Fruit fly (Drosophila melanogaster): ENCODE results near the gene rump.

The rump gene

DNA sequence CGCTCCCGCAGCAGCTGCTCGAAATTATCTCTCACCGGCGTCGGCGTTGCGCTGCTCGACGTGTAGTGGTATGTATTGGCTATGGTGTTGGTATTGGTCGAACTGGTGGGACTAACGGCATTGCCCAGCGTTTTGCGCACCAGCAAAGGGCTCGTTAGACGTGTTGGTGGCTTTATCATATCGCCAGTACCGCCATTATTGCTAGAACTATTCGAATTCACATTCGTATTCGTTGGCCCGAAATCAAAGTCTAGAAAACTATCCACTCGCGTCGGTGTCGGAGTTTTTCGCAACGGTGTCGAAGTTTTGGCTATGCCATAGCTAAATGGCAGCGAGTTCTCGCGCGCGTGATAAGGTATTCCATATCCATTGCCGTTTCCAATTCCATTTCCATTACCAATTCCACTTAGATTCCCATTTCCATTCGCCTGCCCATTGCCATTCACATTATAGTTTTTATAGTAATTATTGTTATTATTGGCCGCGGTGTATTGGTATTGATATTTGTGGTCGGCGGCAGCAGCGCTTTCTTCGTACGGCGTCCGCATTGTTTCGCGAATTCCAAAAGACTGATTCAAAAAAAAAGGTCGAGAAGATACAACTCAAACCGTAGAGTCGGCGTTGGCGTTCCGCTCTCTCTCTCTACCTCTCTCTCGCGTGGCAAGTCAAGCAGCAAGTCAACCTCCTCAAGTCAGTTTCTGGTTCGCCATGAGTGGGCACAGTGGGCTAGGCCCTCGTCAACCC is 22.5 kb upstream of the rump start, which contains the start of gene by:
Gene by (minus strand): TSS at position 575 of the 744 bp plus-strand sequence.
- TF ChIP-seq noc (tag; optimal IDR thresholded peaks at IDR 0.05): no peak

DNA sequence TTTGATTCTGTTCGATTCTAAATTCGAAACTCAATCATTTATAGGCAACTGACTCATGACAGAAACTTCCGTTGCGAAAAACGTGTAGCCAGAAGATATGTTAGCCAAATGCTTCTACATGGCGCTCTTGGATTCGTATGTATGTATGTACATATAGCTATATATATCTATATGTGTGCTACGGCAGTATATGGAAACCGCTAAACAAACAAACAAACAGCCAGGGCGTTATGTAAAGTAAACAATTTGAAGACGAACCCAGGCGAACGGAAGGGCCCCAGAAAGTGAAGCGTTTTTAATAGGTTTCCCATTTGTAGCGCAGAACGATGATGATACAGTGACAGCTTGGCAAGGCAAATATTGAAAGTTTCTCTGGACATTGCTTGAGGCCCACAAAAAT is 19.8 kb upstream of the rump start:
- no peak for TF ChIP-seq noc (tag; optimal IDR thresholded peaks at IDR 0.05)

DNA sequence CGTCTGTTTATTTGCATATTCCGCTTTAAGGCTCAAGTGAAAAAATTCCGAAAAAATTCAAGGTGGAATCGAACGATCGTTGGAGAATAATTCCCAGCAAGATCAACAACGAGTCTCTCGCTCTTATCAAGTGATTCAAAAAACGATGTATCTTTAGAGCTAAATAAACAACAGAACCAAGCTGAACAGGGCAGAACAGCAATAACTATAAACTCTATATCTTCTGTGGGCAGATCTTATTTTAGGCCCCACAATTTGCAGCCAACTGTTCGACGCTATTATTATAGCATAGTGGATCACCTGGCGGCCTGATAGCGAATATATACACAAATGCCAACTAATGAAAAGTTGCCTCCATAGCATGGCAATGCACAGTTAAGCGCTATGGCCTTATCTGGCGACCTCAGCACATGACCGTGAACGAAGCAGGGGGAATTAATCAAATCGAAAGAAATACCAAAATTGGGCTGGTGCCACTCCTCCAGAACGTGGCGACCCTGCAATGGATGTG is 19.3 kb upstream of the rump start:
- TF ChIP-seq noc (tag; optimal IDR thresholded peaks at IDR 0.05): no peak

DNA sequence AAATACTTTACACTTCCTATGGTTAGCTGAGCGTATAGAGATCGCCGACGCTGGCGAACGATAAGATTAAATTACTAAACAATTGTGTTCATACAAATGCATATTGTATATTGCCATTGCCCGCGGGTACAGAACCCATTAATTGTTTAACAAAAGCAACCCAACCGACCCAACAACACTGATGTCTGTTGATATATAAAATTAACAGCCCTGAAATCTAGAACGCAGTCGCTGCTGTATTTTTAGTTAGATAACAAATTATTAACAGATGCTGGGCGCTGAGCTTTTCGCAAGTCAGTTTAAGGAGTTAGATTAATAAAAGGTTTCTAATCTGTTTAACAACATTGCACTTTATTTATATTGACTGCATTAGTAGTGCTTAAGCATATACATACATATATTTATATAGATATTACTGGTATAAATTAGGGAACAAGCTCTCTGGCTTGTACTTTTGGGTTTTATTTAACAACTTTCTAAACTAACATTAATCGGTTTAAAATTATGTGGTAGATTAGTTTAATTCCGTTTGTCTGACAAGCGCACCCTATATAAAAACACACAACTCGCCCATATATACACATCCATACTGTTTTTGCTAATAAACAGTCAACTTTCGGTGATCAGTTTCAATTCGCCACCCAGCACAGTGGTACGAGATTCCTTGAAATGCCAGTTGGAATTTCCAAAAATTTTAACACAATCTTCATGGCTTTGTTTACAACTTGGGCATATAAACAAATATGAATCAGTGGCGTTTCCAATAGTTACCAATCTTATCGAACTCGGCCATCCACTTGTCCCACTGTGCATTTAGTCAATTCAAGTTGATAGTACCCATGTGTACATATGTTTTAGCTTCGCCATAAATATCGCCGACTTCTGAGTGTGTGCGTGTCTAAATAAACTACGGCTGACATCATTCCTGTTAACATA is 18.1 kb upstream of the rump start:
- TF ChIP-seq noc (tag; optimal IDR thresholded peaks at IDR 0.05): peak; percentile 96

DNA sequence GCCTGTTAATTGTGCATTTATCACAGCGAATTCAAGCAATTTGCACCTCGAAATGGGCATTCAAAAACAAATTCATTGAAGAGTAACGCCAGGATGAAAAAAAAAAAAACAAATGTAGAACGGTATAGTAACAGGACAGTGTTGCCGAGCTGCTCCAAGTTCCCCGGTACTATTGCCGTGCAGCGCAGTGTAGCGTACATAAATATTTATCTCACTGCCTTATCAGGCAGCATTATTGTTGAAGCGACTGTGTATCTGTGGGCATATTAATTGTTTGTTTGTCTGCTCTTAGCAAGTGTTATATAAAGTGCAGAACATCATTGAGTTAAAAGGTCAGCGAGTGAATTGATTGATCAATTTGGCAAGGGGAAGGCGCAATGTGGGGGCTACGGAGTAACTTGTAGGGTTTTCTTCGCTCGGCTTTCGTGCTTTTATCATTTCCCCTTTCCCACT is 6.3 kb upstream of the rump start:
- TF ChIP-seq noc (tag; optimal IDR thresholded peaks at IDR 0.05): no peak

DNA sequence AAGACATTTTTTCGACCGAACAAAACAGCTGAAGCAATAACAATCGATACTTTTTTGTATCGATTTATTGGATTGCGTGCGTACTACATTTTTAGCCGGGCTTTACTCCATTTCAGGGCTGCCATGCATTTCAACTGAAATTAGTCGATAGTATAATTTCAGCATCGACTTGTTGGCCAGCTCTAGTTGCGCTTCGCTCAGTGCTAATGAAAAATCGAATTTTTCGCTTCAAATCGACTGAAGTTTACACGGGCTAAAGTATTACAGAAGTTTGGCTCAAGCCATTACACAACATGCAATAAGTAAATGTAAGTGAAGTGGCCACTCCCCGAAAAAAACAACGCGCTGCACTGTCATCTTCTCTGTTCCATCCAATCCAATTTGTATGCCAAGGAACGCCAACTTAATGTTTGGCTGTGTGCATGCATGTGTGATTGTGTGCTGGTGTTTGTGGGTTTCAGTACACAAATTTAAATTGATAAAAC is 5.8 kb upstream of the rump start, which contains the start of the genes mRpL47, CG8176 and Kdm3:
Gene mRpL47 (minus strand): TSS at position 49 of the 485 bp plus-strand sequence.
Gene CG8176 (plus strand): TSS at position 148 of the 485 bp plus-strand sequence.
Gene Kdm3 (plus strand): TSS at position 148 of the 485 bp plus-strand sequence.
- peak; percentile 42 for TF ChIP-seq noc (tag; optimal IDR thresholded peaks at IDR 0.05)

DNA sequence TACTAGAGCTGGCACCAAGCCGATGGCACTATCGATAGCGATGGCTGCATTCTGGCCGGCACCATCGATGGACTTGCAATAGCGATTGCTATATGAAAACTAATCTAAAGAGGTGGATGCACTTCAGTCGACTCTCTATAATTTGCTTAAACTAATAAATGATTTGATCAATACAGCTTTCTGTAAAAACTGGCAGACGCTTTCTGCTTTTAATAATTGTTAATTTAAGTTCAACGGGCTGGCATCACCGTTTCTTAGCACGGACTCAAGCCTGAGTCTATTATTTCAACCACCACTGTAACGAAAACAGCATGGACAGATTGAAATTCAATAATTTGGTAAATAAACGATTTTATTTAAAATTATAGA is 2.9 kb upstream of the rump start, which contains the start of the genes Ras85D and Rlb1:
Gene Ras85D (minus strand): TSS at position 16 of the 369 bp plus-strand sequence.
Gene Rlb1 (plus strand): TSS at position 276 of the 369 bp plus-strand sequence.
- TF ChIP-seq noc (tag; optimal IDR thresholded peaks at IDR 0.05): peak; percentile 75

DNA sequence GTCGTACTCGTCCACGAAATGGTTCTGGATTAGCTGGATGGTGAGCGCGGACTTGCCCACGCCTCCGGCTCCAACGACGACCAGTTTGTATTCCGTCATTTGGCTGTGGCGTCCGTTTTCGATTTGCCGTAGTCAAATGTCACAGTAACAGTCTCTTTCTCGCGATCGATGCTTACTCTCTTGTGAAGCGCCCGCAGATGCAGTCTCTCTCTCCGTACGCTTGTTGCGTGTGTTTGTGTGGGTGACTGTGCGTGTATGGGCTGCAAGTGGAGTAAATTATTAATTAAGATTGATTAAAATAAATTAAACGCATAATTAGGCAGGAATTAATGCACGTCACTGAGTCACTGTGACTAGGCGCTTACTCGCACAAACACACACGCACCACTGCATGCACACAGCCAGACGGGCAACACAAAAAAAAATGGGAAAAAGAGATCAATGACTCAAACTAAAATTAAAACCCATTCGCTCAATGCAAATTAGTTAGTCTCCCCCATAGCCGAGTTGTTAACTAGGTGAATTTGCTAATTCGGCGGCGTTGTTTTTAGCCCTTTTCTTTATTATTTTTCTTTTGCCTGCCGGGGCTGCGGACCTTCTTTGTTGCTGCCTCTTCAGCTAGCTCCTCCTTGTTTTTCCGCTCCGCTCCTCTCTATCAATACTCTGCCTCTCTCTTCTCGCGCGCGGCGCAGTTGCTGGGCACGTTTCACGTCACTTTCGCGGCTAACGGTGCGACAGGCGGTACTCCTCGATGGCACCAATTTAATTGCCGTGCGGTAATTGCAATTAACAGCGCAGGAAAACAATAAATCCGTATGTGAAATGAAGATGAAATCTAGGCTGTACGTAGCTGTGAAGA is 2.3 kb upstream of the rump start:
- no peak for TF ChIP-seq noc (tag; optimal IDR thresholded peaks at IDR 0.05)

DNA sequence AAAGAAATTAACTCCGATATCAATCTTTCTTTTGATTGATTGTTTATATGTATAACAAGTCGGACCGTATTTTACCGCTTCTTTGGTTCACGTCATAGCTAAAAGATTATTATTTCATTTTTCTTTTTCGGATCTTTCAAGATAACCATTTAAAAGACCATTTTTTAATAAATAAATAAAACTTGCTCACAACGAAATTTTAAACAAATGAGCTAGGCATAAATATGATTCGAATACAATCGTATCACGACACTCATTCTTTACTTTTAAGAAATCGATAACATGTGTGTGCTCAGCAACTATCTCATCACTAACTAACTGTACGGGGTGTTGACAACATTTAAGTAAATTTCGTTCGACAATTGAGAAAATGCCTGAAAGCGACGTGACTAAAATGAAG is 5.8 kb downstream of the rump start, which contains the start of gene CG8149:
Gene CG8149 (plus strand): TSS at position 302 of the 400 bp plus-strand sequence.
- TF ChIP-seq noc (tag; optimal IDR thresholded peaks at IDR 0.05): peak; percentile 13

DNA sequence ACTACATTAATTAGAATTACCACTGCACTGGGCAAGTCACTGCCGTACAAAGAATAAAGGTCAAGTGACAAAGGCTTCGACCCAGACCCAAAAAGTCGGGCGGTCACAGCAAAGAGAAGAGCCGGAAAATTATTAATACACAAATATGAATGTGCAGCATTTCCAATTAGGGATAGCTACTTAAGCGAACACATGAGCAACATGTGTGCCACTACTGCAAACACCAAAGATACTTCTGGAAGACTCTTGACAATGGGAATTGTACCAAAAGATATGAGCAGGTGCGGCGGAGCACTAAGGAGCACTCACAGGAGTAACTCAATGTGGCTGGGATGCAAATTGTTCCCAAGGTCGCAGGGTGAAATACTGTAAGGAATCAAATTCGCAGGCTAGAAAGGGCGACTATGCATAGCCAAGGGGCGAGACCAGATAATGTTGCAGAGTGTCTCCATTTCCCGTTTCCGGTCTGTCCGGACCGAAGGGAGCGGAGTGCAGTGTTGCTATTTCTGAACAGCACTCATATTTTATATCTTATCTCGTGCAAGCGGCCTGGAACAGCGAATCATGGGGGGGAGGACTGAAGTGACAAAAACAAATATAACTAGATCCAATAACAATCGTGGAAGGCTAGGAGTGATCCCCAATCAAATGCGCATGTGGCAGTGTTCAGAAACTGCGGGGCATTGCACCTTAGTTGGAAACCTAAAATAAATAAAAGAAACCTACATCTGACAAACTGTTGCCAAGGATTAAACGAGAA is 6.6 kb downstream of the rump start:
- TF ChIP-seq noc (tag; optimal IDR thresholded peaks at IDR 0.05): no peak

DNA sequence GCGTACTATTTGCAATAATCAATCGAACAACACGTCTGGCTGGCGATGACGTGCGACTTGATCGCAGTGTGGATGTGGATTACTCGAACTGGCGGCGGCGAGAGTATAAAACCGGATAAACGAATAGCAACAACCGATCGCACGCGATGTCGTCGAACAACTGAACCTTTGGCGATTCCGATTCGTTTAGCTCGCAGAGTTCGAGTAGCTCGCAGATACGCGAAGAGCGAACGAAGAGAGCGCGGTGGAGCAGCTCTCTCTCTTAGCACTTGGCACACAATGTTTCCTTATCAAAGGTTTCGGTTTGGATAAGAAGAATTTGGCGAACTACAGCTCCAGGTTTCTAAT is 7.7 kb downstream of the rump start, which contains the start of gene RhoL:
Gene RhoL (minus strand): TSS at position 166 of the 348 bp plus-strand sequence.
- peak; percentile 54 for TF ChIP-seq noc (tag; optimal IDR thresholded peaks at IDR 0.05)

DNA sequence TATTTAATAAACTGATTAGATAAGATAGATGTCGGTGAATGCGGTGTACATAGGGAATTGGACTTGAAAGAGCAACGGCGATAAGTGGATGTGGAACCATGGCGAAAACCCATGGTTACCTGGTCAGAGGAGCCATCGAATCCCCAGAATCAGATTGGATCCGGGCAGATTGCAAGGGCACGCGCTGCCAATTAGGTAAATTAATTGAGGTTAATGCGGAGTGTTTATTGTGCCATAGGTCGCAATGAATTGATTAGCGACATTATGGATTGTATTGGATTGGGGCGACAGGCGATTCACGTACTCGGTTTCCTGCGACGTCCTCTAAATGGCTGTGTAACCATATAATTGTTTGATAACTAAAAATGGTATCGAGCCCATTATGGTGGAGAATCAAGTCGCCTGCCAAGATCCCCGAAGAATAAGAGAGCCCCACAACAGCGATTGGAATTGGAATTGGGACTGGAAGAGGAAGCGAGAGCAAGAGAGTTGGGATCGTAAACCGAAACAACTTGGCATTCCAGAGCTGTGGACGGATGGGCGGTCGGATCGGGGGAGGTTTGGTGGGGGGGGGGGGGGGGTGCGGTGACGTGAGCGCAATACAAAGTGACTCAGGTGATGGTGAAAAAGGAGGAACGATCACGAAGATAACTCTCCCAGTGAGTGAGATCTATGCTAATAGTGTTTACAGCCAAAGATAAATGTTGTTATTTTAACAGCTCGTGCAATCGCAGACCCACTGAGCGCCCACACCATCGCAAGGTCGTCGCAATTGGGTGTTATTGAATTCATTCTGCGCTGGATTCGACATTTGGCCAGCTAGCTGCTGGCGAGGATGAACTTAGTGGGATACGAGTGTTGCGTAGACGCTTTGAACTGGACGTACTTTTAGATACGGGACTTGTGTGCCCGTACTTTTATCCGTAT is 8.4 kb downstream of the rump start:
- TF ChIP-seq noc (tag; optimal IDR thresholded peaks at IDR 0.05): no peak
